Fruit fly (Drosophila melanogaster) whole organism, embryonic: Measurements from ENCODE around the gene Pde11.

Source experiments
- Asciz ChIP-seq: fragments of 200-800 bp; sonication (Bioruptor generic); optimal IDR thresholded peaks from 2 replicates; lab custom pipeline; 2017; ENCODE audit warnings: missing biosample characterization, mild to moderate bottlenecking, missing genetic modification characterization, missing genetic modification reagents
- B-H2 ChIP-seq: fragments of 200-800 bp; sonication (Bioruptor generic); optimal IDR thresholded peaks from 2 replicates; lab custom pipeline; 2018; ENCODE audit warnings: missing biosample characterization, mild to moderate bottlenecking, missing genetic modification characterization
- Bdp1 ChIP-seq: fragments of 200-800 bp; sonication (Bioruptor generic); optimal IDR thresholded peaks from 3 replicates; lab custom pipeline; 2016; ENCODE audit warnings: missing biosample characterization, missing genetic modification characterization
- CG10147 ChIP-seq: fragments of 200-800 bp; sonication (Bioruptor generic); optimal IDR thresholded peaks from 2 replicates; lab custom pipeline; 2019; ENCODE audit warnings: missing biosample characterization, mild to moderate bottlenecking, missing genetic modification characterization, moderate library complexity
- CG10321 ChIP-seq: fragments of 200-800 bp; sonication (Bioruptor generic); IDR thresholded peaks from 2 replicates; pipeline ENCODE4 v1.3.6; 2022; ENCODE audit warnings: missing biosample characterization, missing genetic modification characterization
- CG11696 ChIP-seq: fragments of 200-800 bp; sonication (Bioruptor generic); IDR thresholded peaks from 2 replicates; pipeline ENCODE4 v1.3.6; 2022; ENCODE audit warnings: missing biosample characterization, missing genetic modification characterization
- CG11723 ChIP-seq: fragments of 200-800 bp; sonication (Bioruptor generic); optimal IDR thresholded peaks from 2 replicates; lab custom pipeline; 2017; ENCODE audit warnings: missing biosample characterization, mild to moderate bottlenecking, missing genetic modification characterization
- CG12391 ChIP-seq: fragments of 200-800 bp; sonication (Bioruptor generic); optimal IDR thresholded peaks from 3 replicates; lab custom pipeline; 2018; ENCODE audit warnings: missing biosample characterization, mild to moderate bottlenecking, missing genetic modification characterization, moderate library complexity
- CG13894 ChIP-seq: fragments of 200-800 bp; sonication (Bioruptor generic); optimal IDR thresholded peaks from 3 replicates; lab custom pipeline; 2018; ENCODE audit warnings: missing biosample characterization, mild to moderate bottlenecking, missing genetic modification characterization, moderate library complexity
- CG14050 ChIP-seq: fragments of 200-800 bp; sonication (Bioruptor generic); IDR thresholded peaks from 3 replicates; pipeline ENCODE4 v1.3.6; 2022; ENCODE audit warnings: missing biosample characterization, missing genetic modification characterization
- CG14710 ChIP-seq: fragments of 200-800 bp; sonication (Bioruptor generic); optimal IDR thresholded peaks from 3 replicates; lab custom pipeline; 2019; ENCODE audit warnings: missing biosample characterization, mild to moderate bottlenecking, missing genetic modification characterization, moderate library complexity
- CG16863 ChIP-seq: fragments of 200-800 bp; sonication (Bioruptor generic); optimal IDR thresholded peaks from 3 replicates; lab custom pipeline; 2016; ENCODE audit warnings: missing biosample characterization, missing genetic modification characterization
- CG17385 ChIP-seq: fragments of 200-800 bp; sonication (Bioruptor generic); optimal IDR thresholded peaks from 3 replicates; lab custom pipeline; 2018; ENCODE audit warnings: missing biosample characterization, mild to moderate bottlenecking, missing genetic modification characterization
- CG2129 ChIP-seq: fragments of 200-800 bp; sonication (Bioruptor generic); IDR thresholded peaks from 2 replicates; pipeline ENCODE4 v1.3.6; 2022; ENCODE audit warnings: missing biosample characterization, missing genetic modification characterization; ENCODE audit not compliant: partially characterized antibody
- CG2678 ChIP-seq: fragments of 200-800 bp; sonication (Bioruptor generic); optimal IDR thresholded peaks from 3 replicates; lab custom pipeline; 2019; ENCODE audit warnings: missing biosample characterization, mild to moderate bottlenecking, missing genetic modification characterization, moderate library complexity
- CG34224 ChIP-seq: fragments of 200-800 bp; sonication (Bioruptor generic); IDR thresholded peaks from 3 replicates; pipeline ENCODE4 v1.3.6; 2022; ENCODE audit warnings: missing biosample characterization, missing genetic modification characterization; ENCODE audit not compliant: partially characterized antibody
- CG3838 ChIP-seq: fragments of 200-800 bp; sonication (Bioruptor generic); optimal IDR thresholded peaks from 3 replicates; lab custom pipeline; 2016; ENCODE audit warnings: missing biosample characterization, missing genetic modification characterization
- CG3847 ChIP-seq: fragments of 200-800 bp; sonication (Bioruptor generic); IDR thresholded peaks from 2 replicates; pipeline ENCODE4 v1.3.6; 2022; ENCODE audit warnings: missing biosample characterization, missing genetic modification characterization
- CG4282 ChIP-seq: fragments of 200-800 bp; sonication (Bioruptor generic); optimal IDR thresholded peaks from 2 replicates; lab custom pipeline; 2016; ENCODE audit warnings: missing biosample characterization, missing genetic modification characterization
- CG6765 ChIP-seq: fragments of 200-800 bp; sonication (Bioruptor generic); optimal IDR thresholded peaks from 3 replicates; lab custom pipeline; 2017; ENCODE audit warnings: missing biosample characterization, mild to moderate bottlenecking, missing genetic modification characterization
- CG8944 ChIP-seq: fragments of 200-800 bp; sonication (Bioruptor generic); optimal IDR thresholded peaks from 3 replicates; lab custom pipeline; 2016; ENCODE audit warnings: missing biosample characterization, missing genetic modification characterization
- CoRest ChIP-seq: fragments of 200-800 bp; sonication (Bioruptor generic); optimal IDR thresholded peaks from 3 replicates; lab custom pipeline; 2018; ENCODE audit warnings: missing biosample characterization, mild to moderate bottlenecking, missing genetic modification characterization, moderate library complexity
- D19B ChIP-seq: fragments of 200-800 bp; sonication (Bioruptor generic); optimal IDR thresholded peaks from 2 replicates; lab custom pipeline; 2017; ENCODE audit warnings: missing biosample characterization, mild to moderate bottlenecking, missing genetic modification characterization
- Ets65A ChIP-seq: fragments of 200-800 bp; sonication (Bioruptor generic); peaks from one replicate; lab custom pipeline; 2016; ENCODE audit warnings: missing biosample characterization, missing genetic modification characterization
- HLH4C ChIP-seq: fragments of 200-800 bp; sonication (Bioruptor generic); IDR thresholded peaks from 3 replicates; pipeline ENCODE4 v1.3.6; 2022; ENCODE audit warnings: missing biosample characterization, missing genetic modification characterization; ENCODE audit not compliant: partially characterized antibody
- HLH54F ChIP-seq: fragments of 200-800 bp; sonication (Bioruptor generic); optimal IDR thresholded peaks from 3 replicates; lab custom pipeline; 2016; ENCODE audit warnings: missing biosample characterization, missing genetic modification characterization
- Hsf ChIP-seq: fragments of 200-800 bp; sonication (Bioruptor generic); optimal IDR thresholded peaks from 3 replicates; lab custom pipeline; 2016; ENCODE audit warnings: missing biosample characterization, missing genetic modification characterization
- Lim3 ChIP-seq: fragments of 200-800 bp; sonication (Bioruptor generic); IDR thresholded peaks from 2 replicates; pipeline ENCODE4 v1.3.6; 2022; ENCODE audit warnings: missing biosample characterization, missing genetic modification characterization
- MTF-1 ChIP-seq: fragments of 200-800 bp; sonication (Bioruptor generic); optimal IDR thresholded peaks from 2 replicates; lab custom pipeline; 2018; ENCODE audit warnings: missing biosample characterization, mild to moderate bottlenecking, missing genetic modification characterization, borderline replicate concordance
- Meics ChIP-seq: fragments of 200-800 bp; sonication (Bioruptor generic); optimal IDR thresholded peaks from 2 replicates; lab custom pipeline; 2017; ENCODE audit warnings: missing biosample characterization, mild to moderate bottlenecking, missing genetic modification characterization
- PHDP ChIP-seq: fragments of 200-800 bp; sonication (Bioruptor generic); optimal IDR thresholded peaks from 3 replicates; lab custom pipeline; 2018; ENCODE audit warnings: missing biosample characterization, mild to moderate bottlenecking, missing genetic modification characterization, moderate library complexity
- Ptx1 ChIP-seq: fragments of 200-800 bp; sonication (Bioruptor generic); IDR thresholded peaks from 2 replicates; pipeline ENCODE4 v1.3.6; 2022; ENCODE audit warnings: missing biosample characterization, missing genetic modification characterization
- Sry-δ ChIP-seq: fragments of 200-800 bp; sonication (Bioruptor generic); optimal IDR thresholded peaks from 2 replicates; lab custom pipeline; 2016; ENCODE audit warnings: missing biosample characterization, missing genetic modification characterization
- Xbp1 ChIP-seq: fragments of 200-800 bp; sonication (Bioruptor generic); optimal IDR thresholded peaks from 3 replicates; lab custom pipeline; 2016; ENCODE audit warnings: missing biosample characterization, mild to moderate bottlenecking, missing genetic modification characterization
- ap ChIP-seq: fragments of 200-800 bp; sonication (Bioruptor generic); IDR thresholded peaks from 2 replicates; pipeline ENCODE4 v1.3.6; 2022; ENCODE audit warnings: missing biosample characterization, missing genetic modification characterization
- btn ChIP-seq: fragments of 200-800 bp; sonication (Bioruptor generic); optimal IDR thresholded peaks from 2 replicates; lab custom pipeline; 2016; ENCODE audit warnings: missing biosample characterization, missing genetic modification characterization
- da ChIP-seq: fragments of 200-800 bp; sonication (Bioruptor generic); optimal IDR thresholded peaks from 2 replicates; lab custom pipeline; 2016; ENCODE audit warnings: missing biosample characterization, missing genetic modification characterization
- disco-r ChIP-seq: fragments of 200-800 bp; sonication (Bioruptor generic); optimal IDR thresholded peaks from 2 replicates; lab custom pipeline; 2016; ENCODE audit warnings: missing biosample characterization, missing genetic modification characterization
- gsb-n ChIP-seq: fragments of 200-800 bp; sonication (Bioruptor generic); optimal IDR thresholded peaks from 3 replicates; lab custom pipeline; 2018; ENCODE audit warnings: missing biosample characterization, mild to moderate bottlenecking, missing genetic modification characterization
- gt ChIP-seq: fragments of 200-800 bp; sonication (Bioruptor generic); IDR thresholded peaks from 2 replicates; pipeline ENCODE4 v1.3.6; 2022; ENCODE audit warnings: missing biosample characterization, missing genetic modification characterization
- inv ChIP-seq: fragments of 200-800 bp; sonication (Bioruptor generic); IDR thresholded peaks from 2 replicates; pipeline ENCODE4 v1.3.6; 2022; ENCODE audit warnings: missing biosample characterization, missing genetic modification characterization; ENCODE audit not compliant: partially characterized antibody
- lola ChIP-seq, 3 experiments: fragments of >200 bp in 2 of 3; fragments of 200-800 bp in 1 of 3; sonication (Bioruptor generic) in 1 of 3; optimal IDR thresholded peaks; 2 replicates each; lab custom pipeline; 2017 to 2019; ENCODE audit warnings: missing biosample characterization in 3 of 3, missing genetic modification characterization in 3 of 3, mild to moderate bottlenecking in 1 of 3, moderate library complexity in 1 of 3
- mirr ChIP-seq: fragments of 200-800 bp; sonication (Bioruptor generic); optimal IDR thresholded peaks from 3 replicates; lab custom pipeline; 2018; ENCODE audit warnings: missing biosample characterization, mild to moderate bottlenecking, missing genetic modification characterization
- salm ChIP-seq: fragments of 200-800 bp; sonication (Bioruptor generic); optimal IDR thresholded peaks from 2 replicates; lab custom pipeline; 2018; ENCODE audit warnings: missing biosample characterization, mild to moderate bottlenecking, missing genetic modification characterization
- sc ChIP-seq, 3 experiments: fragments of >200 bp in 2 of 3; fragments of 200-800 bp in 1 of 3; sonication (Bioruptor generic) in 1 of 3; optimal IDR thresholded peaks; 2 replicates in 2 of 3; 3 replicates in 1 of 3; lab custom pipeline; 2017; ENCODE audit warnings: mild to moderate bottlenecking in 1 of 3, missing biosample characterization in 1 of 3, missing genetic modification characterization in 1 of 3, missing genetic modification reagents in 1 of 3
- tup ChIP-seq: fragments of 200-800 bp; sonication (Bioruptor generic); optimal IDR thresholded peaks from 2 replicates; lab custom pipeline; 2016; ENCODE audit warnings: missing biosample characterization, mild to moderate bottlenecking, missing genetic modification characterization, moderate library complexity
- unc-4 ChIP-seq: fragments of 200-800 bp; sonication (Bioruptor generic); IDR thresholded peaks from 2 replicates; pipeline ENCODE4 v1.3.6; 2022; ENCODE audit warnings: missing biosample characterization, missing genetic modification characterization; ENCODE audit not compliant: partially characterized antibody
- vvl ChIP-seq: fragments of 200-800 bp; sonication (Bioruptor generic); IDR thresholded peaks from 2 replicates; pipeline ENCODE4 v1.3.6; 2022; ENCODE audit warnings: missing biosample characterization, missing genetic modification characterization

Gene Pde11

dm6 chr2L:18590100-18590941, at the start of gene Pde11, which contains the start of gene CG15160 (continued):
- TF ChIP-seq CG3847 (GFP tag; lab: Robert Waterston, UW) (peak; percentile 42; the same call in 1 of the 2 replicates), B-H2 (no peak), MTF-1 (peak; percentile 2), D19B (GFP tag; lab: Kevin White, UChicago) (no peak), CG11696 (no peak), sc (optimal IDR thresholded peaks at IDR 0.05; lab: Kevin White, UChicago) (no peak), sc (GFP tag; optimal IDR thresholded peaks at IDR 0.05; lab: Kevin White, UChicago) (no peak), CG8944 (GFP tag; lab: Kevin White, UChicago) (no peak), CG10321 (GFP tag; lab: Robert Waterston, UW) (no peak), HLH54F (GFP tag; lab: Kevin White, UChicago) (peak; percentile 47), CG10147 (GFP tag; lab: Kevin White, UChicago) (no peak), tup (GFP tag; lab: Kevin White, UChicago) (no peak), Ets65A (GFP tag; lab: Kevin White, UChicago) (peak; percentile 79), salm (tag; lab: Kevin White, UChicago) (no peak), da (no peak), Hsf (GFP tag; lab: Kevin White, UChicago) (peak; percentile 33), Bdp1 (no peak), disco-r (GFP tag; lab: Kevin White, UChicago) (no peak), PHDP (tag; lab: Kevin White, UChicago) (no peak), inv (GFP tag; lab: Robert Waterston, UW) (peak; percentile 99), Lim3 (GFP tag; lab: Robert Waterston, UW) (no peak), unc-4 (GFP tag; lab: Robert Waterston, UW) (peak; percentile 97), mirr (no peak), lola (GFP tag; optimal IDR thresholded peaks at IDR 0.05; lab: Kevin White, UChicago) (peak in 1 of 3 experiments; percentile 33), CG6765 (GFP tag; lab: Kevin White, UChicago) (no peak), CG4282 (no peak), ap (GFP tag; lab: Robert Waterston, UW) (no peak), CG11723 (GFP tag; lab: Kevin White, UChicago) (no peak), Ptx1 (peak; percentile 40), CG16863 (no peak), btn (GFP tag; lab: Kevin White, UChicago) (no peak), CG12391 (tag; lab: Kevin White, UChicago) (no peak), vvl (no peak), gsb-n (no peak), HLH4C (GFP tag; lab: Robert Waterston, UW) (peak; percentile 99), CG13894 (tag; lab: Kevin White, UChicago) (no peak), CG2129 (peak; percentile 85), Xbp1 (GFP tag; lab: Kevin White, UChicago) (peak; percentile 5), CG17385 (GFP tag; lab: Kevin White, UChicago) (no peak), CG14710 (tag; lab: Kevin White, UChicago) (peak; percentile 74), CG2678 (tag; lab: Kevin White, UChicago) (no peak), gt (no peak), CG34224 (GFP tag; lab: Robert Waterston, UW) (peak; percentile 94), CoRest (tag; lab: Kevin White, UChicago) (no peak), CG14050 (GFP tag; lab: Robert Waterston, UW) (no peak), CG3838 (no peak), Asciz (no peak), Meics (GFP tag; lab: Kevin White, UChicago) (peak; percentile 29), Sry-δ (peak; percentile 98)
